Worm (Caenorhabditis elegans) whole organism, L2 larva: Measurements from ENCODE around the gene rab-6.1.

Source experiments
- C34F6.9 ChIP-seq: fragments of 150-350 bp; optimal IDR thresholded peaks from 2 replicates; lab custom pipeline; 2014; ENCODE audit warnings: missing biosample characterization, missing genetic modification characterization
- F13H6.1 ChIP-seq: sonication (generic microtip); optimal IDR thresholded peaks from 2 replicates; lab custom pipeline; 2016; ENCODE audit warnings: missing genetic modification characterization, missing compliant biosample characterization
- R02D3.7 ChIP-seq: fragments of 150-350 bp; optimal IDR thresholded peaks from 2 replicates; lab custom pipeline; 2014; ENCODE audit warnings: missing biosample characterization, missing genetic modification characterization
- ZK546.5 ChIP-seq: sonication (generic microtip); optimal IDR thresholded peaks from 2 replicates; lab custom pipeline; 2017; ENCODE audit warnings: missing biosample characterization, missing genetic modification characterization
- alr-1 ChIP-seq: fragments of 150-350 bp; optimal IDR thresholded peaks from 2 replicates; lab custom pipeline; 2014; ENCODE audit warnings: missing biosample characterization, missing genetic modification characterization
- aly-2 ChIP-seq: fragments of 150-350 bp; optimal IDR thresholded peaks from 2 replicates; lab custom pipeline; 2014; ENCODE audit warnings: missing biosample characterization, missing genetic modification characterization
- ama-1 ChIP-seq: fragments of 150-350 bp; optimal IDR thresholded peaks from 2 replicates; lab custom pipeline; 2018; ENCODE audit warnings: inconsistent platforms
- blmp-1 ChIP-seq: sonication (generic microtip); optimal IDR thresholded peaks from 2 replicates; lab custom pipeline; 2017; ENCODE audit warnings: missing genetic modification characterization, mild to moderate bottlenecking, missing compliant biosample characterization, antibody characterized with exemption, moderate library complexity; ENCODE audit not compliant: insufficient read depth
- ceh-82 ChIP-seq: fragments of 150-350 bp; optimal IDR thresholded peaks from 2 replicates; lab custom pipeline; 2014; ENCODE audit warnings: missing biosample characterization, missing genetic modification characterization
- crh-2 ChIP-seq: sonication (generic microtip); optimal IDR thresholded peaks from 2 replicates; lab custom pipeline; 2017; ENCODE audit warnings: missing biosample characterization, missing genetic modification characterization
- egl-27 ChIP-seq: sonication (generic microtip); optimal IDR thresholded peaks from 3 replicates; lab custom pipeline; 2017; ENCODE audit warnings: missing biosample characterization, missing genetic modification reagents, missing genetic modification characterization
- elt-1 ChIP-seq: fragments of 150-350 bp; optimal IDR thresholded peaks from 2 replicates; lab custom pipeline; 2014; ENCODE audit warnings: missing biosample characterization, missing genetic modification characterization
- fos-1 ChIP-seq: fragments of 150-350 bp; optimal IDR thresholded peaks from 2 replicates; lab custom pipeline; 2014; ENCODE audit warnings: missing biosample characterization, missing genetic modification characterization
- gmeb-1 ChIP-seq: fragments of 150-350 bp; optimal IDR thresholded peaks from 2 replicates; lab custom pipeline; 2014; ENCODE audit warnings: missing biosample characterization, missing genetic modification characterization
- lin-11 ChIP-seq: fragments of 150-350 bp; sonication (generic microtip); optimal IDR thresholded peaks from 2 replicates; lab custom pipeline; 2014; ENCODE audit warnings: missing biosample characterization, missing genetic modification characterization, inconsistent platforms, mixed read lengths
- lin-39 ChIP-seq: fragments of 150-350 bp; optimal IDR thresholded peaks from 2 replicates; lab custom pipeline; 2014; ENCODE audit warnings: missing biosample characterization, missing genetic modification reagents, missing genetic modification characterization
- lsy-2 ChIP-seq, 2 experiments: fragments of 150-350 bp in 1 of 2; sonication (generic microtip) in 1 of 2; optimal IDR thresholded peaks; 2 replicates each; lab custom pipeline; 2014 to 2017; ENCODE audit warnings: missing biosample characterization in 2 of 2, missing genetic modification characterization in 2 of 2
- mab-5 ChIP-seq: fragments of 150-350 bp; optimal IDR thresholded peaks from 2 replicates; lab custom pipeline; 2014; ENCODE audit warnings: missing biosample characterization, missing genetic modification characterization
- mbf-1 ChIP-seq: sonication (generic microtip); optimal IDR thresholded peaks from 2 replicates; lab custom pipeline; 2017; ENCODE audit warnings: missing biosample characterization, missing genetic modification characterization
- mdl-1 ChIP-seq, 2 experiments: fragments of 150-350 bp in 1 of 2; sonication (generic microtip) in 1 of 2; optimal IDR thresholded peaks; 2 replicates each; lab custom pipeline; 2017; ENCODE audit warnings: missing biosample characterization in 2 of 2, missing genetic modification characterization in 2 of 2
- nhr-10 ChIP-seq: sonication (generic microtip); optimal IDR thresholded peaks from 2 replicates; lab custom pipeline; 2017; ENCODE audit warnings: missing biosample characterization, missing genetic modification characterization
- nhr-11 ChIP-seq: fragments of 150-350 bp; optimal IDR thresholded peaks from 2 replicates; lab custom pipeline; 2014; ENCODE audit warnings: missing biosample characterization, missing genetic modification characterization
- nhr-12 ChIP-seq: fragments of 150-350 bp; optimal IDR thresholded peaks from 2 replicates; lab custom pipeline; 2014; ENCODE audit warnings: missing biosample characterization, missing genetic modification characterization
- nhr-129 ChIP-seq: fragments of 150-350 bp; optimal IDR thresholded peaks from 2 replicates; lab custom pipeline; 2014; ENCODE audit warnings: missing biosample characterization, missing genetic modification characterization
- nhr-23 ChIP-seq: fragments of 150-350 bp; optimal IDR thresholded peaks from 2 replicates; lab custom pipeline; 2014; ENCODE audit warnings: missing biosample characterization, missing genetic modification reagents, missing genetic modification characterization
- nhr-237 ChIP-seq: fragments of 150-350 bp; optimal IDR thresholded peaks from 2 replicates; lab custom pipeline; 2014; ENCODE audit warnings: missing biosample characterization, missing genetic modification characterization
- nhr-25 ChIP-seq: fragments of 150-350 bp; sonication (generic microtip); optimal IDR thresholded peaks from 3 replicates; lab custom pipeline; 2014; ENCODE audit warnings: missing biosample characterization, missing genetic modification characterization
- nhr-6 ChIP-seq: fragments of 150-350 bp; optimal IDR thresholded peaks from 2 replicates; lab custom pipeline; 2014; ENCODE audit warnings: missing biosample characterization, missing genetic modification characterization
- nhr-77 ChIP-seq: fragments of 150-350 bp; optimal IDR thresholded peaks from 2 replicates; lab custom pipeline; 2014; ENCODE audit warnings: missing biosample characterization, missing genetic modification characterization
- sem-4 ChIP-seq: fragments of 150-350 bp; optimal IDR thresholded peaks from 2 replicates; lab custom pipeline; 2014; ENCODE audit warnings: missing biosample characterization, missing genetic modification reagents, missing genetic modification characterization
- sma-9 ChIP-seq, 2 experiments: fragments of 150-350 bp in 1 of 2; sonication (generic microtip) in 1 of 2; optimal IDR thresholded peaks; 2 replicates each; lab custom pipeline; 2014 to 2016; ENCODE audit warnings: missing genetic modification characterization in 2 of 2, mild to moderate bottlenecking in 1 of 2, missing biosample characterization in 1 of 2, missing compliant biosample characterization in 1 of 2, missing genetic modification reagents in 1 of 2, moderate library complexity in 1 of 2
- snpc-4 ChIP-seq: fragments of 150-350 bp; optimal IDR thresholded peaks from 2 replicates; lab custom pipeline; 2014; ENCODE audit warnings: missing biosample characterization, missing genetic modification characterization
- unc-39 ChIP-seq: fragments of 150-350 bp; optimal IDR thresholded peaks from 2 replicates; lab custom pipeline; 2014; ENCODE audit warnings: missing biosample characterization, missing genetic modification characterization
- unc-55 ChIP-seq: fragments of 150-350 bp; sonication (generic microtip); optimal IDR thresholded peaks from 3 replicates; lab custom pipeline; 2014; ENCODE audit warnings: missing biosample characterization, missing genetic modification reagents, missing genetic modification characterization
- unc-62 ChIP-seq: fragments of 150-350 bp; optimal IDR thresholded peaks from 2 replicates; lab custom pipeline; 2014; ENCODE audit warnings: missing biosample characterization, missing genetic modification reagents, missing genetic modification characterization
- zag-1 ChIP-seq: fragments of 150-350 bp; optimal IDR thresholded peaks from 2 replicates; lab custom pipeline; 2014; ENCODE audit warnings: missing biosample characterization, missing genetic modification characterization
- ztf-1 ChIP-seq: fragments of 200-800 bp; sonication (Bioruptor generic); conservative IDR thresholded peaks from 2 replicates; pipeline ENCODE4 v1.3.6; 2022; ENCODE audit warnings: missing genetic modification characterization, missing compliant biosample characterization
- ztf-11 ChIP-seq: sonication (generic microtip); optimal IDR thresholded peaks from 2 replicates; lab custom pipeline; 2017; ENCODE audit warnings: missing biosample characterization, missing genetic modification characterization
- ztf-4 ChIP-seq: fragments of 150-350 bp; optimal IDR thresholded peaks from 2 replicates; lab custom pipeline; 2014; ENCODE audit warnings: missing biosample characterization, missing genetic modification characterization

Gene rab-6.1

ce11 chrIII:9053740-9054252, 48.0 kb upstream of the rab-6.1 start, which contains the start of gene R107.5 (continued):
- TF ChIP-seq unc-62 (GFP tag; lab: Kevin White, UChicago) (peak; percentile 73), lsy-2 (tag; optimal IDR thresholded peaks at IDR 0.05; lab: Kevin White, UChicago) (peak; percentile 80 to 92), ZK546.5 (tag; lab: Kevin White, UChicago) (no peak)

ce11 chrIII:9053263-9053662, 47.5 kb upstream of the rab-6.1 start:
- TF ChIP-seq ztf-1 (GFP tag; lab: Robert Waterston, UW) (no peak), zag-1 (tag; lab: Kevin White, UChicago) (no peak), nhr-25 (tag; lab: Kevin White, UChicago) (peak; percentile 7), unc-39 (tag; lab: Kevin White, UChicago) (no peak), sem-4 (tag; lab: Kevin White, UChicago) (no peak), ama-1 (lab: Kevin White, UChicago) (peak; percentile 77), ceh-82 (tag; lab: Kevin White, UChicago) (no peak), ZK546.5 (tag; lab: Kevin White, UChicago) (no peak)

ce11 chrIII:9052371-9052978, 46.7 kb upstream of the rab-6.1 start:
- no peak for TF ChIP-seq nhr-12 (tag; lab: Kevin White, UChicago)
- peak in 1 of 2 experiments; percentile 47 for TF ChIP-seq lsy-2 (tag; optimal IDR thresholded peaks at IDR 0.05; lab: Kevin White, UChicago)
- TF ChIP-seq blmp-1, result no peak
- peak; percentile 85 for TF ChIP-seq ama-1 (lab: Kevin White, UChicago)
- TF ChIP-seq mdl-1 (tag; optimal IDR thresholded peaks at IDR 0.05; lab: Kevin White, UChicago), result peak in 1 of 2 experiments; percentile 3
- TF ChIP-seq lin-11 (tag; lab: Kevin White, UChicago), result peak; percentile 75
- peak; percentile 38 for TF ChIP-seq sma-9 (GFP tag; optimal IDR thresholded peaks at IDR 0.05; lab: Kevin White, UChicago)
- no peak for TF ChIP-seq sma-9 (tag; optimal IDR thresholded peaks at IDR 0.05; lab: Kevin White, UChicago)
- peak; percentile 38 for TF ChIP-seq gmeb-1 (tag; lab: Kevin White, UChicago)
- TF ChIP-seq ztf-4 (tag; lab: Kevin White, UChicago), result peak; percentile 69
- peak; percentile 54 for TF ChIP-seq unc-55 (GFP tag; lab: Kevin White, UChicago)
- peak; percentile 56 for TF ChIP-seq crh-2 (tag; lab: Kevin White, UChicago)
- no peak for TF ChIP-seq alr-1
- TF ChIP-seq nhr-129 (tag; lab: Kevin White, UChicago), result peak; percentile 74
- TF ChIP-seq fos-1, result peak; percentile 38
- no peak for TF ChIP-seq unc-62 (GFP tag; lab: Kevin White, UChicago)
- TF ChIP-seq snpc-4 (tag; lab: Kevin White, UChicago), result peak; percentile 22
- TF ChIP-seq nhr-6 (tag; lab: Kevin White, UChicago), result no peak
- peak; percentile 7 for TF ChIP-seq zag-1 (tag; lab: Kevin White, UChicago)
- TF ChIP-seq F13H6.1 (tag; lab: Kevin White, UChicago), result peak; percentile 37
- no peak for TF ChIP-seq mbf-1 (tag; lab: Kevin White, UChicago)

ce11 chrIII:9051714-9052113, 46.0 kb upstream of the rab-6.1 start:
- TF ChIP-seq nhr-77 (tag; lab: Kevin White, UChicago) (no peak), egl-27 (tag; lab: Kevin White, UChicago) (no peak), crh-2 (tag; lab: Kevin White, UChicago) (no peak), alr-1 (no peak), ztf-11 (tag; lab: Kevin White, UChicago) (no peak), zag-1 (tag; lab: Kevin White, UChicago) (no peak), elt-1 (tag; lab: Kevin White, UChicago) (no peak), ZK546.5 (tag; lab: Kevin White, UChicago) (no peak), mbf-1 (tag; lab: Kevin White, UChicago) (no peak)

- peak in 1 of 2 experiments; percentile 90 for TF ChIP-seq lsy-2 (tag; optimal IDR thresholded peaks at IDR 0.05; lab: Kevin White, UChicago)
- TF ChIP-seq R02D3.7 (tag; lab: Kevin White, UChicago), result no peak
- no peak for TF ChIP-seq ZK546.5 (tag; lab: Kevin White, UChicago)
- peak; percentile 98 for TF ChIP-seq ztf-4 (tag; lab: Kevin White, UChicago)
- peak; percentile 95 for TF ChIP-seq C34F6.9 (tag; lab: Kevin White, UChicago)
- peak; percentile 60 for TF ChIP-seq unc-55 (GFP tag; lab: Kevin White, UChicago)
- no peak for TF ChIP-seq nhr-23 (tag; lab: Kevin White, UChicago)
- TF ChIP-seq mdl-1 (tag; optimal IDR thresholded peaks at IDR 0.05; lab: Kevin White, UChicago), result no peak
- peak; percentile 13 for TF ChIP-seq nhr-10 (tag; lab: Kevin White, UChicago)
- no peak for TF ChIP-seq ztf-1 (GFP tag; lab: Robert Waterston, UW)
- TF ChIP-seq mab-5, result no peak
- peak; percentile 58 for TF ChIP-seq nhr-12 (tag; lab: Kevin White, UChicago)
- TF ChIP-seq lin-39, result no peak
- peak; percentile 43 for TF ChIP-seq snpc-4 (tag; lab: Kevin White, UChicago)
- no peak for TF ChIP-seq egl-27 (tag; lab: Kevin White, UChicago)
- TF ChIP-seq elt-1 (tag; lab: Kevin White, UChicago), result no peak
- TF ChIP-seq unc-39 (tag; lab: Kevin White, UChicago), result no peak
- no peak for TF ChIP-seq mbf-1 (tag; lab: Kevin White, UChicago)
- TF ChIP-seq nhr-11, result peak; percentile 59
- no peak for TF ChIP-seq blmp-1
- no peak for TF ChIP-seq aly-2 (tag; lab: Kevin White, UChicago)
- TF ChIP-seq sma-9 (GFP tag; optimal IDR thresholded peaks at IDR 0.05; lab: Kevin White, UChicago), result peak; percentile 65
- no peak for TF ChIP-seq sma-9 (tag; optimal IDR thresholded peaks at IDR 0.05; lab: Kevin White, UChicago)
- TF ChIP-seq nhr-237 (tag; lab: Kevin White, UChicago), result no peak
- TF ChIP-seq crh-2 (tag; lab: Kevin White, UChicago), result peak; percentile 90
Observed at ce11 chrIII:9051119-9051597, 45.4 kb upstream of the rab-6.1 start.
